Fruit fly (Drosophila melanogaster) whole organism, embryonic: ENCODE data around the gene alpha-Est9.

Source experiments
- Awh ChIP-seq: fragments of 200-800 bp; sonication (Bioruptor generic); IDR thresholded peaks from 2 replicates; pipeline ENCODE4, ENCODE4 v1.3.6; 2022; ENCODE audit warnings: missing biosample characterization, missing genetic modification characterization
- CG10267 ChIP-seq: fragments of 200-800 bp; sonication (Bioruptor generic); optimal IDR thresholded peaks from 2 replicates; lab custom pipeline; 2018; ENCODE audit warnings: missing biosample characterization, mild to moderate bottlenecking, missing genetic modification characterization, moderate library complexity
- CG11504 ChIP-seq: fragments of 200-800 bp; sonication (Bioruptor generic); optimal IDR thresholded peaks from 3 replicates; lab custom pipeline; 2019; ENCODE audit warnings: missing biosample characterization, mild to moderate bottlenecking, missing genetic modification characterization, moderate library complexity
- CG12219 ChIP-seq: fragments of 200-800 bp; sonication (Bioruptor generic); optimal IDR thresholded peaks from 3 replicates; lab custom pipeline; 2018; ENCODE audit warnings: missing biosample characterization, mild to moderate bottlenecking, missing genetic modification characterization
- CG13287 ChIP-seq: fragments of 200-800 bp; sonication (Bioruptor generic); IDR thresholded peaks from 2 replicates; pipeline ENCODE4 v1.3.6; 2022; ENCODE audit warnings: missing biosample characterization, missing genetic modification characterization; ENCODE audit not compliant: partially characterized antibody
- CG13624 ChIP-seq: fragments of 200-800 bp; sonication (Bioruptor generic); optimal IDR thresholded peaks from 2 replicates; lab custom pipeline; 2016; ENCODE audit warnings: missing biosample characterization, missing genetic modification characterization
- CG14710 ChIP-seq: fragments of 200-800 bp; sonication (Bioruptor generic); optimal IDR thresholded peaks from 3 replicates; lab custom pipeline; 2019; ENCODE audit warnings: missing biosample characterization, mild to moderate bottlenecking, missing genetic modification characterization, moderate library complexity
- CG16815 ChIP-seq: fragments of 200-800 bp; sonication (Bioruptor generic); optimal IDR thresholded peaks from 3 replicates; lab custom pipeline; 2017; ENCODE audit warnings: missing biosample characterization, mild to moderate bottlenecking, missing genetic modification characterization
- CG17802 ChIP-seq: fragments of 200-800 bp; sonication (Bioruptor generic); optimal IDR thresholded peaks from 2 replicates; lab custom pipeline; 2018; ENCODE audit warnings: missing biosample characterization, mild to moderate bottlenecking, missing genetic modification characterization, moderate library complexity
- CG2116 ChIP-seq: fragments of 200-800 bp; sonication (Bioruptor generic); optimal IDR thresholded peaks from 3 replicates; lab custom pipeline; 2018; ENCODE audit warnings: missing biosample characterization, mild to moderate bottlenecking, missing genetic modification characterization
- CG34224 ChIP-seq: fragments of 200-800 bp; sonication (Bioruptor generic); IDR thresholded peaks from 3 replicates; pipeline ENCODE4 v1.3.6; 2022; ENCODE audit warnings: missing biosample characterization, missing genetic modification characterization; ENCODE audit not compliant: partially characterized antibody
- CG34376 ChIP-seq: fragments of 200-800 bp; sonication (Bioruptor generic); optimal IDR thresholded peaks from 2 replicates; lab custom pipeline; 2018; ENCODE audit warnings: missing biosample characterization, mild to moderate bottlenecking, missing genetic modification characterization
- CG3838 ChIP-seq: fragments of 200-800 bp; sonication (Bioruptor generic); optimal IDR thresholded peaks from 3 replicates; lab custom pipeline; 2016; ENCODE audit warnings: missing biosample characterization, missing genetic modification characterization
- CG4404 ChIP-seq: fragments of 200-800 bp; sonication (Bioruptor generic); IDR thresholded peaks from 2 replicates; pipeline ENCODE4 v1.3.6; 2022; ENCODE audit warnings: missing biosample characterization, missing genetic modification characterization
- CG4424 ChIP-seq: fragments of 200-800 bp; sonication (Bioruptor generic); optimal IDR thresholded peaks from 3 replicates; lab custom pipeline; 2016; ENCODE audit warnings: missing biosample characterization, missing genetic modification characterization
- CG7745 ChIP-seq: fragments of 200-800 bp; sonication (Bioruptor generic); optimal IDR thresholded peaks from 2 replicates; lab custom pipeline; 2018; ENCODE audit warnings: missing biosample characterization, mild to moderate bottlenecking, missing genetic modification characterization, moderate library complexity
- CG7963 ChIP-seq: fragments of 200-800 bp; sonication (Bioruptor generic); IDR thresholded peaks from 3 replicates; pipeline ENCODE4 v1.3.6; 2022; ENCODE audit warnings: missing biosample characterization, missing genetic modification characterization; ENCODE audit not compliant: partially characterized antibody
- CG9437 ChIP-seq: fragments of 200-800 bp; sonication (Bioruptor generic); optimal IDR thresholded peaks from 2 replicates; lab custom pipeline; 2018; ENCODE audit warnings: missing biosample characterization, mild to moderate bottlenecking, missing genetic modification characterization
- Dfd ChIP-seq, 2 experiments: fragments of >200 bp; optimal IDR thresholded peaks; 2 replicates each; lab custom pipeline; 2017; ENCODE audit warnings: missing biosample characterization in 2 of 2, missing genetic modification characterization in 2 of 2
- Drgx ChIP-seq: fragments of 200-800 bp; sonication (Bioruptor generic); IDR thresholded peaks from 2 replicates; pipeline ENCODE4 v1.3.6; 2022; ENCODE audit warnings: missing biosample characterization, missing genetic modification characterization
- E2f2 ChIP-seq: fragments of 200-800 bp; sonication (Bioruptor generic); IDR thresholded peaks from 2 replicates; pipeline ENCODE4 v1.3.6; 2022; ENCODE audit warnings: missing biosample characterization, missing genetic modification characterization
- Fer2 ChIP-seq: fragments of 200-800 bp; sonication (Bioruptor generic); optimal IDR thresholded peaks from 2 replicates; lab custom pipeline; 2018; ENCODE audit warnings: missing biosample characterization, mild to moderate bottlenecking, missing genetic modification characterization, moderate library complexity
- HLH3B ChIP-seq: fragments of 200-800 bp; sonication (Bioruptor generic); IDR thresholded peaks from 2 replicates; pipeline ENCODE4 v1.3.6; 2022; ENCODE audit warnings: missing biosample characterization, missing genetic modification characterization
- Mad ChIP-seq: fragments of 200-800 bp; sonication (Bioruptor generic); optimal IDR thresholded peaks from 2 replicates; lab custom pipeline; 2016; ENCODE audit warnings: missing biosample characterization, missing genetic modification characterization
- Nf-YA ChIP-seq: fragments of 200-800 bp; sonication (Bioruptor generic); IDR thresholded peaks from 2 replicates; pipeline ENCODE4 v1.3.6; 2022; ENCODE audit warnings: missing biosample characterization, missing genetic modification characterization
- Ssrp ChIP-seq: fragments of 200-800 bp; sonication (Bioruptor generic); optimal IDR thresholded peaks from 2 replicates; lab custom pipeline; 2018; ENCODE audit warnings: missing biosample characterization, mild to moderate bottlenecking, missing genetic modification characterization, moderate library complexity
- Taf1 ChIP-seq: fragments of 200-800 bp; sonication (Bioruptor generic); IDR thresholded peaks from 2 replicates; pipeline ENCODE4 v1.3.6; 2022; ENCODE audit warnings: missing biosample characterization, missing genetic modification characterization
- Tbp ChIP-seq: fragments of >200 bp; optimal IDR thresholded peaks from 2 replicates; lab custom pipeline; 2018; ENCODE audit warnings: missing biosample characterization, missing genetic modification characterization
- br ChIP-seq: fragments of >200 bp; optimal IDR thresholded peaks from 2 replicates; lab custom pipeline; 2017
- chm ChIP-seq: fragments of 200-800 bp; sonication (Bioruptor generic); IDR thresholded peaks from 2 replicates; pipeline ENCODE4 v1.3.6; 2022; ENCODE audit warnings: missing biosample characterization, missing genetic modification characterization
- croc ChIP-seq: fragments of 200-800 bp; sonication (Bioruptor generic); conservative IDR thresholded peaks from 3 replicates; pipeline ENCODE4 v1.3.6; 2022; ENCODE audit warnings: missing biosample characterization, missing genetic modification characterization
- disco-r ChIP-seq: fragments of 200-800 bp; sonication (Bioruptor generic); optimal IDR thresholded peaks from 2 replicates; lab custom pipeline; 2016; ENCODE audit warnings: missing biosample characterization, missing genetic modification characterization
- dysf ChIP-seq: fragments of 200-800 bp; sonication (Bioruptor generic); IDR thresholded peaks from 3 replicates; pipeline ENCODE4 v1.3.6; 2022; ENCODE audit warnings: missing biosample characterization, missing genetic modification characterization
- fru ChIP-seq: fragments of >200 bp; optimal IDR thresholded peaks from 2 replicates; lab custom pipeline; 2017
- grau ChIP-seq: fragments of 200-800 bp; optimal IDR thresholded peaks from 3 replicates; lab custom pipeline; 2019; ENCODE audit warnings: missing biosample characterization, mild to moderate bottlenecking, missing genetic modification characterization, moderate library complexity
- hth ChIP-seq: fragments of >200 bp; optimal IDR thresholded peaks from 2 replicates; lab custom pipeline; 2017; ENCODE audit warnings: inconsistent platforms
- lbe ChIP-seq: fragments of 200-800 bp; sonication (Bioruptor generic); optimal IDR thresholded peaks from 2 replicates; lab custom pipeline; 2016; ENCODE audit warnings: missing biosample characterization, mild to moderate bottlenecking, missing genetic modification characterization
- maf-S ChIP-seq: fragments of 200-800 bp; sonication (Bioruptor generic); optimal IDR thresholded peaks from 2 replicates; lab custom pipeline; 2016; ENCODE audit warnings: missing biosample characterization, missing genetic modification characterization
- mam ChIP-seq: fragments of 200-800 bp; sonication (Bioruptor generic); optimal IDR thresholded peaks from 3 replicates; lab custom pipeline; 2016; ENCODE audit warnings: missing biosample characterization, missing genetic modification characterization
- nerfin-2 ChIP-seq: fragments of 200-800 bp; sonication (Bioruptor generic); IDR thresholded peaks from 2 replicates; pipeline ENCODE4 v1.3.6; 2022; ENCODE audit warnings: missing biosample characterization, missing genetic modification characterization; ENCODE audit not compliant: partially characterized antibody
- org-1 ChIP-seq: fragments of 200-800 bp; sonication (Bioruptor generic); optimal IDR thresholded peaks from 2 replicates; lab custom pipeline; 2017; ENCODE audit warnings: missing biosample characterization, missing genetic modification characterization
- pan ChIP-seq, 4 experiments: fragments of >200 bp in 3 of 4; fragments of 200-800 bp in 1 of 4; sonication (Bioruptor generic) in 1 of 4; optimal IDR thresholded peaks in 3 of 4; IDR thresholded peaks in 1 of 4; 2 replicates each; pipeline versions ENCODE4 v1.3.6 to Lab custom; 2017 to 2022; ENCODE audit warnings: missing biosample characterization in 2 of 4, missing genetic modification characterization in 2 of 4, mixed read lengths in 1 of 4
- psq ChIP-seq: fragments of 200-800 bp; sonication (Bioruptor generic); optimal IDR thresholded peaks from 2 replicates; lab custom pipeline; 2017; ENCODE audit warnings: missing biosample characterization, missing genetic modification characterization
- sc ChIP-seq, 3 experiments: fragments of >200 bp in 2 of 3; fragments of 200-800 bp in 1 of 3; sonication (Bioruptor generic) in 1 of 3; optimal IDR thresholded peaks; 2 replicates in 2 of 3; 3 replicates in 1 of 3; lab custom pipeline; 2017; ENCODE audit warnings: mild to moderate bottlenecking in 1 of 3, missing biosample characterization in 1 of 3, missing genetic modification characterization in 1 of 3, missing genetic modification reagents in 1 of 3
- sens ChIP-seq: fragments of 200-800 bp; sonication (Bioruptor generic); peaks from one replicate; lab custom pipeline; 2016; ENCODE audit warnings: missing biosample characterization, missing genetic modification characterization
- slbo ChIP-seq: fragments of 200-800 bp; sonication (Bioruptor generic); IDR thresholded peaks from 2 replicates; pipeline ENCODE4 v1.3.6; 2022; ENCODE audit warnings: missing biosample characterization, missing genetic modification characterization
- sqz ChIP-seq: fragments of 200-800 bp; sonication (Bioruptor generic); optimal IDR thresholded peaks from 3 replicates; lab custom pipeline; 2018; ENCODE audit warnings: missing biosample characterization, mild to moderate bottlenecking, missing genetic modification characterization
- ssp ChIP-seq: fragments of 200-800 bp; sonication (Bioruptor generic); IDR thresholded peaks from 2 replicates; pipeline ENCODE4 v1.3.6; 2022; ENCODE audit warnings: missing biosample characterization, missing genetic modification characterization
- trh ChIP-seq: fragments of 200-800 bp; sonication (Bioruptor generic); optimal IDR thresholded peaks from 2 replicates; lab custom pipeline; 2016; ENCODE audit warnings: missing biosample characterization, missing genetic modification characterization
- unpg ChIP-seq: fragments of 200-800 bp; sonication (Bioruptor generic); optimal IDR thresholded peaks from 3 replicates; lab custom pipeline; 2018; ENCODE audit warnings: missing biosample characterization, mild to moderate bottlenecking, missing genetic modification characterization, moderate library complexity

Gene alpha-Est9

dm6 chr3R:7473767-7474254, 31.1 kb downstream of the alpha-Est9 start, which contains the start of gene CG1142 (continued):
- peak; percentile 86 for TF ChIP-seq E2f2 (GFP tag; lab: Robert Waterston, UW)
- peak; percentile 97 for TF ChIP-seq maf-S (GFP tag; lab: Kevin White, UChicago)
- TF ChIP-seq Ssrp (tag; lab: Kevin White, UChicago), result peak; percentile 99
- TF ChIP-seq CG7963, result no peak
- peak; percentile 100 for TF ChIP-seq sens (GFP tag; lab: Kevin White, UChicago)
- TF ChIP-seq Drgx, result peak; percentile 98
- peak in 1 of 2 experiments; percentile 62 for TF ChIP-seq Dfd (GFP tag; optimal IDR thresholded peaks at IDR 0.05; lab: Kevin White, UChicago)
- TF ChIP-seq Awh (GFP tag; lab: Robert Waterston, UW), result peak; percentile 99
- peak; percentile 98 for TF ChIP-seq Nf-YA
- peak; percentile 98 for TF ChIP-seq slbo (GFP tag; lab: Robert Waterston, UW)
- TF ChIP-seq CG34224 (GFP tag; lab: Robert Waterston, UW), result no peak
- TF ChIP-seq CG12219 (GFP tag; lab: Kevin White, UChicago), result peak; percentile 98
- peak; percentile 97 for TF ChIP-seq disco-r (GFP tag; lab: Kevin White, UChicago)
- TF ChIP-seq Mad (GFP tag; lab: Kevin White, UChicago), result peak; percentile 95
- TF ChIP-seq CG10267 (tag; lab: Kevin White, UChicago), result peak; percentile 97
- peak; percentile 96 for TF ChIP-seq CG16815 (GFP tag; lab: Kevin White, UChicago)
- TF ChIP-seq ssp, result peak; percentile 93
- TF ChIP-seq mam (GFP tag; lab: Kevin White, UChicago), result peak; percentile 93
- no peak for TF ChIP-seq pan (optimal IDR thresholded peaks at IDR 0.05; lab: Kevin White, UChicago)
- TF ChIP-seq pan (GFP tag; optimal IDR thresholded peaks at IDR 0.05 in 1 of 2, IDR thresholded peaks at IDR 0.05 in 1 of 2), result peak in 1 of 2 experiments; percentile 99
- TF ChIP-seq trh, result peak; percentile 97
- TF ChIP-seq CG3838 (GFP tag; lab: Kevin White, UChicago), result peak; percentile 96
- peak; percentile 98 for TF ChIP-seq Fer2 (tag; lab: Kevin White, UChicago)
- peak; percentile 96 for TF ChIP-seq org-1
- TF ChIP-seq CG4424 (GFP tag; lab: Kevin White, UChicago), result peak; percentile 99
- TF ChIP-seq CG9437, result peak; percentile 96
- peak; percentile 96 for TF ChIP-seq CG4404 (GFP tag; lab: Robert Waterston, UW)
- no peak for TF ChIP-seq nerfin-2 (GFP tag; lab: Robert Waterston, UW)
- TF ChIP-seq Tbp (GFP tag; lab: Kevin White, UChicago), result no peak
- TF ChIP-seq unpg (GFP tag; lab: Kevin White, UChicago), result peak; percentile 100
- TF ChIP-seq chm (GFP tag; lab: Robert Waterston, UW), result peak; percentile 99
- TF ChIP-seq sqz (GFP tag; lab: Kevin White, UChicago), result peak; percentile 98
- TF ChIP-seq fru (lab: Kevin White, UChicago), result no peak
- peak; percentile 92 for TF ChIP-seq CG34376
- TF ChIP-seq sc (optimal IDR thresholded peaks at IDR 0.05; lab: Kevin White, UChicago), result no peak
- TF ChIP-seq sc (GFP tag; optimal IDR thresholded peaks at IDR 0.05; lab: Kevin White, UChicago), result peak; percentile 97
- peak; percentile 89 for TF ChIP-seq CG2116 (GFP tag; lab: Kevin White, UChicago)
- peak; percentile 98 for TF ChIP-seq grau (tag; lab: Kevin White, UChicago)
- peak; percentile 97 for TF ChIP-seq CG7745 (tag; lab: Kevin White, UChicago)
- TF ChIP-seq CG17802, result peak; percentile 93
- peak; percentile 96 for TF ChIP-seq croc (GFP tag; lab: Robert Waterston, UW)
- TF ChIP-seq CG13287 (GFP tag; lab: Robert Waterston, UW), result peak; percentile 39; the same call in 1 of the 2 replicates
- no peak for TF ChIP-seq hth (lab: Kevin White, UChicago)
- TF ChIP-seq dysf (GFP tag; lab: Robert Waterston, UW), result peak; percentile 98
- TF ChIP-seq psq (GFP tag; lab: Kevin White, UChicago), result peak; percentile 92
- peak; percentile 95 for TF ChIP-seq lbe
- peak; percentile 98 for TF ChIP-seq CG11504 (tag; lab: Kevin White, UChicago)
- peak; percentile 95 for TF ChIP-seq Taf1
- TF ChIP-seq CG13624 (GFP tag; lab: Kevin White, UChicago), result peak; percentile 98
- no peak for TF ChIP-seq br (lab: Kevin White, UChicago)
- peak; percentile 97 for TF ChIP-seq HLH3B (GFP tag; lab: Robert Waterston, UW)
- peak; percentile 99 for TF ChIP-seq CG14710 (tag; lab: Kevin White, UChicago)
